Worm (Caenorhabditis elegans): Measurements from ENCODE around the gene ppm-1.H.

DNA sequence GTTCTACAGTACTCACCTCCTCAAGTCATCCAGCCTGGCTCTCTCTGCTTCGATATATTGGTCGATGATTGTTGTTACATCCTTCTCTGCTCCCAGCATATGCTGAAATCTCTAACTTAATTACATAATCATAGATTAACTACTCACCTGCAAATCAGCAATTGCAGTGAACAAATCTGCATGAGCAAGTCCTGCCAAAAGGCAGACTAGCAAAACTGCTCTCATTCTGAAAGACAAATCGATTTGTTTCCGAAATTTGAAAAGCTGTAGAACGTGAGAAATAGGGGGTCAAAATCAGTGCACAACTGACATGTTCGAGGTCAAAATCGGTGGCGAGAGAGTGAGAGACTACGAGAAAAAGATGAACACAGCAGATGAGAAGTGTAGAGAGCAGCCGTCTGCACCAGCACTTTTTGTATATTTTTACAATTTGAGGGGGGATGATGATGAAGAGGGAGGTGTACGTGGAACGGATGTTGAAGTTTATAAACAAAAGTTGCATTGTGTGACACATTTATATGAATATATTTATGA, 52.3 kb downstream of the ppm-1.H start, which contains the start of gene phy-2:
- no peak for TF ChIP-seq nhr-237 (tag; optimal IDR thresholded peaks at IDR 0.05)
- no peak for TF ChIP-seq ztf-11 (tag; optimal IDR thresholded peaks at IDR 0.05)
- TF ChIP-seq nhr-2 (tag; optimal IDR thresholded peaks at IDR 0.05), result no peak
- no peak for TF ChIP-seq mls-2 (tag; optimal IDR thresholded peaks at IDR 0.05)
- TF ChIP-seq lin-13 (tag; optimal IDR thresholded peaks at IDR 0.05), result no peak
- no peak for TF ChIP-seq mep-1 (tag; optimal IDR thresholded peaks at IDR 0.05)
- TF ChIP-seq ces-1 (GFP tag; optimal IDR thresholded peaks at IDR 0.05), result no peak
